Fruit fly (Drosophila melanogaster) whole organism, embryonic: Measurements from ENCODE around the gene insv.

Experiments used
- ATbp ChIP-seq: fragments of 200-800 bp; sonication (Bioruptor generic); optimal IDR thresholded peaks from 2 replicates; lab custom pipeline; 2017; ENCODE audit warnings: missing biosample characterization, mild to moderate bottlenecking, missing genetic modification characterization, missing genetic modification reagents
- Asciz ChIP-seq: fragments of 200-800 bp; sonication (Bioruptor generic); optimal IDR thresholded peaks from 2 replicates; lab custom pipeline; 2017; ENCODE audit warnings: missing biosample characterization, mild to moderate bottlenecking, missing genetic modification characterization, missing genetic modification reagents
- CG10147 ChIP-seq: fragments of 200-800 bp; sonication (Bioruptor generic); optimal IDR thresholded peaks from 2 replicates; lab custom pipeline; 2019; ENCODE audit warnings: missing biosample characterization, mild to moderate bottlenecking, missing genetic modification characterization, moderate library complexity
- CG10366 ChIP-seq: fragments of 200-800 bp; sonication (Bioruptor generic); IDR thresholded peaks from 2 replicates; pipeline ENCODE4 v1.3.6; 2022; ENCODE audit warnings: missing biosample characterization, missing genetic modification characterization
- CG12659 ChIP-seq: fragments of 200-800 bp; sonication (Bioruptor generic); optimal IDR thresholded peaks from 3 replicates; lab custom pipeline; 2017; ENCODE audit warnings: mild to moderate bottlenecking, missing biosample characterization, missing genetic modification reagents, missing genetic modification characterization
- CG13287 ChIP-seq: fragments of 200-800 bp; sonication (Bioruptor generic); IDR thresholded peaks from 2 replicates; pipeline ENCODE4 v1.3.6; 2022; ENCODE audit warnings: missing biosample characterization, missing genetic modification characterization; ENCODE audit not compliant: partially characterized antibody
- CG14014 ChIP-seq: fragments of 200-800 bp; sonication (Bioruptor generic); IDR thresholded peaks from 2 replicates; pipeline ENCODE4 v1.3.6; 2022; ENCODE audit warnings: missing biosample characterization, missing genetic modification characterization
- CG14441 ChIP-seq: fragments of 200-800 bp; sonication (Bioruptor generic); IDR thresholded peaks from 2 replicates; pipeline ENCODE4 v1.3.6; 2022; ENCODE audit warnings: missing biosample characterization, missing genetic modification characterization
- CG14710 ChIP-seq: fragments of 200-800 bp; sonication (Bioruptor generic); optimal IDR thresholded peaks from 3 replicates; lab custom pipeline; 2019; ENCODE audit warnings: missing biosample characterization, mild to moderate bottlenecking, missing genetic modification characterization, moderate library complexity
- CG15011 ChIP-seq: fragments of 200-800 bp; sonication (Bioruptor generic); optimal IDR thresholded peaks from 3 replicates; lab custom pipeline; 2018; ENCODE audit warnings: missing biosample characterization, mild to moderate bottlenecking, missing genetic modification characterization
- CG15514 ChIP-seq: fragments of 200-800 bp; sonication (Bioruptor generic); optimal IDR thresholded peaks from 3 replicates; lab custom pipeline; 2017; ENCODE audit warnings: missing biosample characterization, missing genetic modification characterization, mild to moderate bottlenecking, moderate library complexity, missing genetic modification reagents
- CG17186 ChIP-seq: fragments of 200-800 bp; sonication (Bioruptor generic); optimal IDR thresholded peaks from 3 replicates; lab custom pipeline; 2017; ENCODE audit warnings: missing biosample characterization, missing genetic modification reagents, missing genetic modification characterization
- CG17359 ChIP-seq: fragments of 200-800 bp; sonication (Bioruptor generic); optimal IDR thresholded peaks from 3 replicates; lab custom pipeline; 2018; ENCODE audit warnings: missing biosample characterization, mild to moderate bottlenecking, missing genetic modification characterization, moderate library complexity
- CG18011 ChIP-seq: fragments of 200-800 bp; sonication (Bioruptor generic); optimal IDR thresholded peaks from 2 replicates; lab custom pipeline; 2017; ENCODE audit warnings: missing biosample characterization, missing genetic modification characterization, mild to moderate bottlenecking, moderate library complexity, missing genotype
- CG2116 ChIP-seq: fragments of 200-800 bp; sonication (Bioruptor generic); optimal IDR thresholded peaks from 3 replicates; lab custom pipeline; 2018; ENCODE audit warnings: missing biosample characterization, mild to moderate bottlenecking, missing genetic modification characterization
- CG3847 ChIP-seq: fragments of 200-800 bp; sonication (Bioruptor generic); IDR thresholded peaks from 2 replicates; pipeline ENCODE4 v1.3.6; 2022; ENCODE audit warnings: missing biosample characterization, missing genetic modification characterization
- CG5245 ChIP-seq: fragments of 200-800 bp; sonication (Bioruptor generic); optimal IDR thresholded peaks from 3 replicates; lab custom pipeline; 2016; ENCODE audit warnings: missing biosample characterization, missing genetic modification characterization
- CG7271 ChIP-seq: fragments of 200-800 bp; sonication (Bioruptor generic); optimal IDR thresholded peaks from 2 replicates; lab custom pipeline; 2018; ENCODE audit warnings: missing biosample characterization, mild to moderate bottlenecking, missing genetic modification characterization, moderate library complexity
- CTCF ChIP-seq: fragments of 200-800 bp; sonication (Bioruptor generic); optimal IDR thresholded peaks from 2 replicates; lab custom pipeline; 2017; ENCODE audit warnings: missing biosample characterization, mild to moderate bottlenecking, missing genetic modification characterization, moderate library complexity
- CrebB ChIP-seq: fragments of 200-800 bp; sonication (Bioruptor generic); optimal IDR thresholded peaks from 3 replicates; lab custom pipeline; 2018; ENCODE audit warnings: missing biosample characterization, mild to moderate bottlenecking, missing genetic modification characterization
- Dref ChIP-seq: fragments of 200-800 bp; sonication (Bioruptor generic); IDR thresholded peaks from 2 replicates; pipeline ENCODE4 v1.3.6; 2022; ENCODE audit warnings: missing biosample characterization, missing genetic modification characterization
- E2f2 ChIP-seq: fragments of 200-800 bp; sonication (Bioruptor generic); IDR thresholded peaks from 2 replicates; pipeline ENCODE4 v1.3.6; 2022; ENCODE audit warnings: missing biosample characterization, missing genetic modification characterization
- Eip74EF ChIP-seq, 2 experiments: fragments of 200-800 bp in 1 of 2; fragments of >200 bp in 1 of 2; sonication (Bioruptor generic) in 1 of 2; optimal IDR thresholded peaks; 2 replicates each; lab custom pipeline; 2017 to 2019; ENCODE audit warnings: missing biosample characterization in 2 of 2, missing genetic modification characterization in 2 of 2, mild to moderate bottlenecking in 1 of 2, moderate library complexity in 1 of 2
- Hr3 ChIP-seq: fragments of 200-800 bp; sonication (Bioruptor generic); optimal IDR thresholded peaks from 3 replicates; lab custom pipeline; 2016; ENCODE audit warnings: missing biosample characterization, missing genetic modification characterization
- MESR4 ChIP-seq: fragments of 200-800 bp; sonication (Bioruptor generic); optimal IDR thresholded peaks from 2 replicates; lab custom pipeline; 2018; ENCODE audit warnings: missing biosample characterization, mild to moderate bottlenecking, missing genetic modification characterization, moderate library complexity
- NC2α ChIP-seq: fragments of 200-800 bp; sonication (Bioruptor generic); optimal IDR thresholded peaks from 2 replicates; lab custom pipeline; 2016; ENCODE audit warnings: missing biosample characterization, missing genetic modification characterization
- Six4 ChIP-seq: fragments of 200-800 bp; sonication (Bioruptor generic); optimal IDR thresholded peaks from 2 replicates; lab custom pipeline; 2016; ENCODE audit warnings: missing biosample characterization, missing genetic modification characterization
- Sry-δ ChIP-seq: fragments of 200-800 bp; sonication (Bioruptor generic); optimal IDR thresholded peaks from 2 replicates; lab custom pipeline; 2016; ENCODE audit warnings: missing biosample characterization, missing genetic modification characterization
- aop ChIP-seq: fragments of 200-800 bp; sonication (Bioruptor generic); IDR thresholded peaks from 2 replicates; pipeline ENCODE4 v1.3.6; 2022; ENCODE audit warnings: missing biosample characterization, missing genetic modification characterization
- ase ChIP-seq: fragments of 200-800 bp; sonication (Bioruptor generic); IDR thresholded peaks from 3 replicates; pipeline ENCODE4 v1.3.6; 2022; ENCODE audit warnings: missing biosample characterization, missing genetic modification characterization
- ash1 ChIP-seq: fragments of 200-800 bp; sonication (Bioruptor generic); optimal IDR thresholded peaks from 2 replicates; lab custom pipeline; 2018; ENCODE audit warnings: missing biosample characterization, mild to moderate bottlenecking, missing genetic modification characterization
- caup ChIP-seq: fragments of 200-800 bp; sonication (Bioruptor generic); optimal IDR thresholded peaks from 3 replicates; lab custom pipeline; 2017; ENCODE audit warnings: missing biosample characterization, mild to moderate bottlenecking, missing genetic modification characterization, moderate library complexity; ENCODE audit not compliant: severe bottlenecking
- croc ChIP-seq: fragments of 200-800 bp; sonication (Bioruptor generic); conservative IDR thresholded peaks from 3 replicates; pipeline ENCODE4 v1.3.6; 2022; ENCODE audit warnings: missing biosample characterization, missing genetic modification characterization
- crp ChIP-seq, 2 experiments: fragments of 200-800 bp; sonication (Bioruptor generic); optimal IDR thresholded peaks; 2 replicates in 1 of 2; 3 replicates in 1 of 2; lab custom pipeline; 2017; ENCODE audit warnings: missing biosample characterization in 2 of 2, missing genetic modification characterization in 2 of 2, mild to moderate bottlenecking in 1 of 2, moderate library complexity in 1 of 2
- cwo ChIP-seq: fragments of 200-800 bp; sonication (Bioruptor generic); optimal IDR thresholded peaks from 3 replicates; lab custom pipeline; 2017; ENCODE audit warnings: missing biosample characterization, missing genetic modification characterization, mild to moderate bottlenecking, moderate library complexity, missing genetic modification reagents
- dpn ChIP-seq, 2 experiments: fragments of 200-800 bp; sonication (Bioruptor generic); optimal IDR thresholded peaks; 3 replicates each; lab custom pipeline; 2016; ENCODE audit warnings: missing biosample characterization in 2 of 2, missing genetic modification characterization in 2 of 2
- ems ChIP-seq: fragments of 200-800 bp; sonication (Bioruptor generic); optimal IDR thresholded peaks from 3 replicates; lab custom pipeline; 2016; ENCODE audit warnings: missing biosample characterization, missing genetic modification characterization
- fru ChIP-seq: fragments of >200 bp; optimal IDR thresholded peaks from 2 replicates; lab custom pipeline; 2017
- gfzf ChIP-seq: fragments of 200-800 bp; sonication (Bioruptor generic); optimal IDR thresholded peaks from 2 replicates; lab custom pipeline; 2016; ENCODE audit warnings: missing biosample characterization, mild to moderate bottlenecking, missing genetic modification characterization, moderate library complexity
- nerfin-2 ChIP-seq: fragments of 200-800 bp; sonication (Bioruptor generic); IDR thresholded peaks from 2 replicates; pipeline ENCODE4 v1.3.6; 2022; ENCODE audit warnings: missing biosample characterization, missing genetic modification characterization; ENCODE audit not compliant: partially characterized antibody
- ranshi ChIP-seq: fragments of 200-800 bp; sonication (Bioruptor generic); IDR thresholded peaks from 2 replicates; pipeline ENCODE4 v1.3.6; 2022; ENCODE audit warnings: missing biosample characterization, missing genetic modification characterization
- sens ChIP-seq: fragments of 200-800 bp; sonication (Bioruptor generic); peaks from one replicate; lab custom pipeline; 2016; ENCODE audit warnings: missing biosample characterization, missing genetic modification characterization
- tll ChIP-seq, 2 experiments: fragments of 200-800 bp in 1 of 2; fragments of >200 bp in 1 of 2; sonication (Bioruptor generic) in 1 of 2; optimal IDR thresholded peaks; 2 replicates each; lab custom pipeline; 2017 to 2019; ENCODE audit warnings: missing biosample characterization in 2 of 2, missing genetic modification characterization in 2 of 2, mild to moderate bottlenecking in 1 of 2, moderate library complexity in 1 of 2
- tna ChIP-seq: fragments of 200-800 bp; sonication (Bioruptor generic); IDR thresholded peaks from 2 replicates; pipeline ENCODE4 v1.3.6; 2022; ENCODE audit warnings: missing biosample characterization, missing genetic modification characterization; ENCODE audit not compliant: partially characterized antibody
- vvl ChIP-seq: fragments of 200-800 bp; sonication (Bioruptor generic); IDR thresholded peaks from 2 replicates; pipeline ENCODE4 v1.3.6; 2022; ENCODE audit warnings: missing biosample characterization, missing genetic modification characterization

insv gene

dm6 chr2L:2574717-2575273, 2.0 kb downstream of the insv start, which contains the start of the genes Rad1 and Sws1 (continued):
- TF ChIP-seq MESR4 (GFP tag; lab: Kevin White, UChicago), result no peak
- peak; percentile 91 for TF ChIP-seq CG18011 (GFP tag; lab: Kevin White, UChicago)
- peak; percentile 35; the same call in 1 of the 2 replicates for TF ChIP-seq CG13287 (GFP tag; lab: Robert Waterston, UW)
- no peak for TF ChIP-seq ATbp (GFP tag; lab: Kevin White, UChicago)
- no peak for TF ChIP-seq CG10147 (GFP tag; lab: Kevin White, UChicago)
- no peak for TF ChIP-seq caup (GFP tag; lab: Kevin White, UChicago)
- no peak for TF ChIP-seq Asciz (GFP tag; lab: Kevin White, UChicago)
- peak; percentile 95 for TF ChIP-seq ranshi (GFP tag; lab: Robert Waterston, UW)
- peak; percentile 57 for TF ChIP-seq CTCF (GFP tag; lab: Kevin White, UChicago)
- peak; percentile 78 for TF ChIP-seq vvl
- TF ChIP-seq NC2α (GFP tag; lab: Kevin White, UChicago), result no peak
- no peak for TF ChIP-seq cwo (GFP tag; lab: Kevin White, UChicago)
- TF ChIP-seq CrebB (tag; lab: Kevin White, UChicago), result no peak
- peak; percentile 95 for TF ChIP-seq E2f2 (GFP tag; lab: Robert Waterston, UW)
- no peak for TF ChIP-seq Six4 (GFP tag; lab: Kevin White, UChicago)
- TF ChIP-seq Sry-δ, result peak; percentile 5
- no peak for TF ChIP-seq CG17186 (GFP tag; lab: Kevin White, UChicago)
- TF ChIP-seq tna (GFP tag; lab: Robert Waterston, UW), result no peak
- TF ChIP-seq CG10366 (GFP tag; lab: Robert Waterston, UW), result no peak
- TF ChIP-seq CG14441 (GFP tag; lab: Robert Waterston, UW), result no peak
- TF ChIP-seq CG15514 (GFP tag; lab: Kevin White, UChicago), result peak; percentile 65
- no peak for TF ChIP-seq CG15011 (GFP tag; lab: Kevin White, UChicago)
- TF ChIP-seq CG3847 (GFP tag; lab: Robert Waterston, UW), result peak; percentile 41; the same call in 1 of the 2 replicates
- no peak for TF ChIP-seq CG7271 (tag; lab: Kevin White, UChicago)
- TF ChIP-seq CG12659 (GFP tag; lab: Kevin White, UChicago), result no peak
- no peak for TF ChIP-seq CG5245
- TF ChIP-seq crp (GFP tag; optimal IDR thresholded peaks at IDR 0.05; lab: Kevin White, UChicago), result peak; percentile 66 to 93
- no peak for TF ChIP-seq Eip74EF (GFP tag; optimal IDR thresholded peaks at IDR 0.05; lab: Kevin White, UChicago)
- peak; percentile 31 for TF ChIP-seq gfzf
- no peak for TF ChIP-seq Hr3 (GFP tag; lab: Kevin White, UChicago)
- peak; percentile 32 for TF ChIP-seq CG2116 (GFP tag; lab: Kevin White, UChicago)
- no peak for TF ChIP-seq fru (lab: Kevin White, UChicago)
- no peak for TF ChIP-seq ems (GFP tag; lab: Kevin White, UChicago)
- TF ChIP-seq tll (GFP tag; optimal IDR thresholded peaks at IDR 0.05; lab: Kevin White, UChicago), result peak in 1 of 2 experiments; percentile 66
- TF ChIP-seq CG17359, result no peak
- TF ChIP-seq CG14014 (GFP tag; lab: Robert Waterston, UW), result no peak
- TF ChIP-seq Dref (GFP tag; lab: Robert Waterston, UW), result peak; percentile 43; the same call in 1 of the 2 replicates
- TF ChIP-seq aop (GFP tag; lab: Robert Waterston, UW), result no peak
- no peak for TF ChIP-seq ase (GFP tag; lab: Robert Waterston, UW)
- no peak for TF ChIP-seq ash1 (GFP tag; lab: Kevin White, UChicago)
- TF ChIP-seq CG14710 (tag; lab: Kevin White, UChicago), result peak; percentile 24
- no peak for TF ChIP-seq croc (GFP tag; lab: Robert Waterston, UW)
- TF ChIP-seq dpn (GFP tag; optimal IDR thresholded peaks at IDR 0.05; lab: Kevin White, UChicago), result no peak
- peak; percentile 46 for TF ChIP-seq sens (GFP tag; lab: Kevin White, UChicago)
- no peak for TF ChIP-seq nerfin-2 (GFP tag; lab: Robert Waterston, UW)
